Fruit fly (Drosophila melanogaster): ENCODE results near the gene CG2162.

Gene CG2162

DNA sequence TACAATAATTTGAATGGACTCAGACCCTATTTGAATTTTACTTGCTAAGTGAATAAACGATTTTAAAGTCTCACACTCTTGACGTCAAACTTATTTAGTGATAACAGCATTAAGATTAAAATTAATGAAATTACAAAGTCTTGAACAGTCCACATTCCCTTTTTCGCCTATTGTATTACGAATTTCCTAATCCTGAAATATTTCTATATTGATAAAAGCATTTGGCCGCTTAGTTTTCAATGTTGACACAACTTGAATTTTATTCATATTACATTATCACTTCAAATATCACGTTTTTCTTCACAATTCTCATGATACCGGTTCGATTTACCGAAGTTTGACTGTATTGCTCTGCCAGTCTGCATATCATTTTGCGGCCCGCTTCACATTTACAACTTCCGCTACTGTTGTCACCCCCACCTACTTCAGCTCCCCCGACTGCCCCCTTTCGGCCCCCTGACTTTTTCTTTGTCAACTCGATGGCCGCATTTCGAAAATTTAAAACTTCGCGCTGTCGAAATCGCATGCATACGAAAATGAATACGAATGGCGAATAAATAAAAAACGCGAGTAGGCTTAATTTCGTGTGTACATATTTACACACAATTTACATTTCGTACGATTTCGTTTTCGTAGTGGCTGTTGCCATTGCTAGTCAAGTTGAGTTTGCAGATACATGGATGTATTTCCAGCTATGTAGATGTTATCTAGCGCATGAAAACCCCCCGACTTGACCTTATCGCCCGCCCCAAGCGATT lies 43.6 kb downstream of the CG2162 start (continued):
- TF ChIP-seq CG2889 (GFP tag; IDR thresholded peaks at IDR 0.05) (no peak), CG33213 (GFP tag; optimal IDR thresholded peaks at IDR 0.05) (no peak), CG7372 (GFP tag; IDR thresholded peaks at IDR 0.05) (no peak), Antp (GFP tag; optimal IDR thresholded peaks at IDR 0.05) (no peak), CG11696 (GFP tag; IDR thresholded peaks at IDR 0.05) (peak; percentile 47; the same call in 1 of the 2 replicates), CG9609 (GFP tag; optimal IDR thresholded peaks at IDR 0.05) (no peak), CG2199 (GFP tag; IDR thresholded peaks at IDR 0.05) (no peak), CG12299 (tag; optimal IDR thresholded peaks at IDR 0.05) (peak; percentile 21), D19B (GFP tag; optimal IDR thresholded peaks at IDR 0.05) (no peak), BtbVII (GFP tag; optimal IDR thresholded peaks at IDR 0.05) (peak; percentile 30), Kr (GFP tag; optimal IDR thresholded peaks at IDR 0.05) (no peak), lmd (GFP tag; IDR thresholded peaks at IDR 0.05) (peak; percentile 44; the same call in 1 of the 2 replicates), CG12219 (GFP tag; optimal IDR thresholded peaks at IDR 0.05) (no peak), CG2120 (GFP tag; optimal IDR thresholded peaks at IDR 0.05) (peak; percentile 60), CG33557 (GFP tag; optimal IDR thresholded peaks at IDR 0.05) (no peak), Adf1 (GFP tag; IDR thresholded peaks at IDR 0.05) (no peak), CG9215 (GFP tag; IDR thresholded peaks at IDR 0.05) (peak; percentile 27; the same call in 1 of the 2 replicates), fd102C (GFP tag; optimal IDR thresholded peaks at IDR 0.05) (no peak), CG2875 (GFP tag; optimal IDR thresholded peaks at IDR 0.05) (peak; percentile 29), CG4328 (GFP tag; optimal IDR thresholded peaks at IDR 0.05) (peak; percentile 46), zen2 (GFP tag; IDR thresholded peaks at IDR 0.05; ENCODE audit: partially characterized antibody) (no peak), CG4424 (GFP tag; optimal IDR thresholded peaks at IDR 0.05) (peak; percentile 49), ssp (GFP tag; IDR thresholded peaks at IDR 0.05) (no peak), sob (GFP tag; IDR thresholded peaks at IDR 0.05) (0 out of 2 replicates have a peak, but pooled peaks have one; percentile 23), Scr (GFP tag; IDR thresholded peaks at IDR 0.05; ENCODE audit: partially characterized antibody) (no peak), jing (GFP tag; optimal IDR thresholded peaks at IDR 0.05) (no peak), CG6791 (GFP tag; IDR thresholded peaks at IDR 0.05; ENCODE audit: partially characterized antibody) (no peak), CG14441 (GFP tag; IDR thresholded peaks at IDR 0.05) (no peak; the same call in 1 of the 2 replicates), dmrt11E (tag; optimal IDR thresholded peaks at IDR 0.05) (no peak), Max (GFP tag; optimal IDR thresholded peaks at IDR 0.05) (no peak), az2 (GFP tag; optimal IDR thresholded peaks at IDR 0.05) (peak; percentile 24), Opbp (GFP tag; IDR thresholded peaks at IDR 0.05; ENCODE audit: partially characterized antibody) (no peak), kah (GFP tag; optimal IDR thresholded peaks at IDR 0.05) (peak; percentile 33), sna (GFP tag; IDR thresholded peaks at IDR 0.05; ENCODE audit: partially characterized antibody) (no peak), CrebB (tag; optimal IDR thresholded peaks at IDR 0.05) (peak; percentile 56), HmgD (GFP tag; optimal IDR thresholded peaks at IDR 0.05) (no peak), Mes4 (GFP tag; optimal IDR thresholded peaks at IDR 0.05) (no peak), CG12942 (GFP tag; optimal IDR thresholded peaks at IDR 0.05) (no peak), Med (GFP tag) (peak; percentile 87), fd64A (GFP tag; optimal IDR thresholded peaks at IDR 0.05) (no peak), slbo (GFP tag; IDR thresholded peaks at IDR 0.05) (peak; percentile 22; the same call in 1 of the 2 replicates), CG34422 (GFP tag; IDR thresholded peaks at IDR 0.05) (peak; percentile 50; the same call in 1 of the 3 replicates), esg (GFP tag; conservative IDR thresholded peaks at IDR 0.05) (peak; percentile 14; the same call in 1 of the 2 replicates), CG8478 (optimal IDR thresholded peaks at IDR 0.05) (no peak), da (GFP tag; optimal IDR thresholded peaks at IDR 0.05) (no peak), zfh2 (GFP tag; optimal IDR thresholded peaks at IDR 0.05) (no peak), CG12236 (GFP tag; optimal IDR thresholded peaks at IDR 0.05) (no peak), HLHmδ (GFP tag; optimal IDR thresholded peaks at IDR 0.05) (no peak), CG3065 (GFP tag; optimal IDR thresholded peaks at IDR 0.05) (no peak)
